Fruit fly (Drosophila melanogaster): ENCODE measurements around the gene Josd.

The Josd gene

dm6 chrX:6265456-6265877, 4.5 kb downstream of the Josd start (continued):
- TF ChIP-seq D19B (GFP tag; optimal IDR thresholded peaks at IDR 0.05), result peak; percentile 80
- TF ChIP-seq CG17186 (GFP tag; optimal IDR thresholded peaks at IDR 0.05), result peak; percentile 87
- TF ChIP-seq lmd (GFP tag; IDR thresholded peaks at IDR 0.05), result peak; percentile 95
- peak; percentile 96 for TF ChIP-seq Mes4 (GFP tag; optimal IDR thresholded peaks at IDR 0.05)
- TF ChIP-seq mld (GFP tag; IDR thresholded peaks at IDR 0.05; ENCODE audit: partially characterized antibody), result no peak
- peak; percentile 92 for TF ChIP-seq caup (GFP tag; optimal IDR thresholded peaks at IDR 0.05; ENCODE audit: severe bottlenecking)
- TF ChIP-seq CG8944 (GFP tag; optimal IDR thresholded peaks at IDR 0.05), result peak; percentile 95
- TF ChIP-seq CG2120 (GFP tag; optimal IDR thresholded peaks at IDR 0.05), result peak; percentile 94
- peak; percentile 96 for TF ChIP-seq HmgZ (tag; optimal IDR thresholded peaks at IDR 0.05)
- peak; percentile 79 for TF ChIP-seq psq (GFP tag; optimal IDR thresholded peaks at IDR 0.05)
- no peak for TF ChIP-seq CG6791 (GFP tag; IDR thresholded peaks at IDR 0.05; ENCODE audit: partially characterized antibody)
- peak; percentile 93 for TF ChIP-seq danr (GFP tag; IDR thresholded peaks at IDR 0.05)
- TF ChIP-seq hkb (optimal IDR thresholded peaks at IDR 0.05), result no peak
- TF ChIP-seq hkb (GFP tag; IDR thresholded peaks at IDR 0.05), result peak; percentile 97
- peak; percentile 99 for TF ChIP-seq CG17361 (GFP tag; IDR thresholded peaks at IDR 0.05)
- peak; percentile 94 for TF ChIP-seq ase (GFP tag; IDR thresholded peaks at IDR 0.05)
- TF ChIP-seq B-H2 (GFP tag; optimal IDR thresholded peaks at IDR 0.05), result peak; percentile 67
- peak; percentile 97 for TF ChIP-seq CG7556 (GFP tag; optimal IDR thresholded peaks at IDR 0.05)
- no peak for TF ChIP-seq Dll (GFP tag; IDR thresholded peaks at IDR 0.05; ENCODE audit: partially characterized antibody)
- TF ChIP-seq vnd (GFP tag; IDR thresholded peaks at IDR 0.05; ENCODE audit: partially characterized antibody), result 0 out of 3 replicates have a peak, but pooled peaks have one; percentile 29
- TF ChIP-seq CG18619 (GFP tag; optimal IDR thresholded peaks at IDR 0.05), result peak; percentile 95
- peak; percentile 91 for TF ChIP-seq CG10543 (GFP tag; optimal IDR thresholded peaks at IDR 0.05)
- TF ChIP-seq CG12744 (GFP tag; optimal IDR thresholded peaks at IDR 0.05), result peak; percentile 84
- peak; percentile 94 for TF ChIP-seq croc (GFP tag; conservative IDR thresholded peaks at IDR 0.05)
- TF ChIP-seq CG15073 (GFP tag; optimal IDR thresholded peaks at IDR 0.05), result peak; percentile 82
- peak; percentile 61 for TF ChIP-seq YL-1 (GFP tag; optimal IDR thresholded peaks at IDR 0.05)
- TF ChIP-seq jigr1 (GFP tag; IDR thresholded peaks at IDR 0.05), result peak; percentile 93
- peak; percentile 98 for TF ChIP-seq CoRest (tag; optimal IDR thresholded peaks at IDR 0.05)
- TF ChIP-seq crp (GFP tag; optimal IDR thresholded peaks at IDR 0.05), result peak in 1 of 2 experiments; percentile 67
- TF ChIP-seq CG43689 (GFP tag; IDR thresholded peaks at IDR 0.05), result peak; percentile 84
- TF ChIP-seq CG17802 (tag; optimal IDR thresholded peaks at IDR 0.05), result peak; percentile 80
- TF ChIP-seq pnt (GFP tag; optimal IDR thresholded peaks at IDR 0.05), result peak; percentile 97
- no peak for TF ChIP-seq prd (optimal IDR thresholded peaks at IDR 0.05)
- TF ChIP-seq prd (GFP tag; IDR thresholded peaks at IDR 0.05), result peak; percentile 94
- TF ChIP-seq CG10431 (GFP tag; optimal IDR thresholded peaks at IDR 0.05), result peak; percentile 50
- peak; percentile 94 for TF ChIP-seq CG18599 (GFP tag; optimal IDR thresholded peaks at IDR 0.05)
- no peak for TF ChIP-seq CG7745 (tag; optimal IDR thresholded peaks at IDR 0.05)
- TF ChIP-seq sqz (GFP tag; optimal IDR thresholded peaks at IDR 0.05), result peak; percentile 94
- peak; percentile 95 for TF ChIP-seq ewg (GFP tag; optimal IDR thresholded peaks at IDR 0.05)
- TF ChIP-seq pros (GFP tag; optimal IDR thresholded peaks at IDR 0.05), result no peak
- peak; percentile 88 for TF ChIP-seq trem (tag; optimal IDR thresholded peaks at IDR 0.05)
- peak; percentile 75 for TF ChIP-seq mirr (GFP tag; optimal IDR thresholded peaks at IDR 0.05)
- TF ChIP-seq stc (GFP tag; IDR thresholded peaks at IDR 0.05), result peak; percentile 95
- TF ChIP-seq Ssrp (tag; optimal IDR thresholded peaks at IDR 0.05), result peak; percentile 97
- TF ChIP-seq CG1024 (GFP tag; IDR thresholded peaks at IDR 0.05), result peak; percentile 88
- TF ChIP-seq Fer1 (GFP tag; optimal IDR thresholded peaks at IDR 0.05), result peak; percentile 94
- peak; percentile 84 for TF ChIP-seq vfl (GFP tag; optimal IDR thresholded peaks at IDR 0.05)
- peak; percentile 97 for TF ChIP-seq CG11504 (tag; optimal IDR thresholded peaks at IDR 0.05)
- TF ChIP-seq MBD-R2 (GFP tag; IDR thresholded peaks at IDR 0.05), result peak; percentile 68
- TF ChIP-seq CG17359 (tag; optimal IDR thresholded peaks at IDR 0.05), result peak; percentile 96
